Worm (Caenorhabditis elegans) whole organism, L4/young adult: ENCODE measurements around the gene bus-18.

Experiments used
- W03F9.2 ChIP-seq: fragments of 150-350 bp; optimal IDR thresholded peaks from 2 replicates; lab custom pipeline; 2014; ENCODE audit warnings: missing biosample characterization, missing genetic modification characterization
- dao-5 ChIP-seq: sonication (generic microtip); optimal IDR thresholded peaks from 2 replicates; lab custom pipeline; 2016; ENCODE audit warnings: missing genotype, missing genetic modification characterization, moderate library complexity, missing compliant biosample characterization
- him-1 ChIP-seq: sonication (generic microtip); optimal IDR thresholded peaks from 2 replicates; lab custom pipeline; 2016; ENCODE audit warnings: missing genotype, missing genetic modification reagents, missing genetic modification characterization, missing compliant biosample characterization

DNA sequence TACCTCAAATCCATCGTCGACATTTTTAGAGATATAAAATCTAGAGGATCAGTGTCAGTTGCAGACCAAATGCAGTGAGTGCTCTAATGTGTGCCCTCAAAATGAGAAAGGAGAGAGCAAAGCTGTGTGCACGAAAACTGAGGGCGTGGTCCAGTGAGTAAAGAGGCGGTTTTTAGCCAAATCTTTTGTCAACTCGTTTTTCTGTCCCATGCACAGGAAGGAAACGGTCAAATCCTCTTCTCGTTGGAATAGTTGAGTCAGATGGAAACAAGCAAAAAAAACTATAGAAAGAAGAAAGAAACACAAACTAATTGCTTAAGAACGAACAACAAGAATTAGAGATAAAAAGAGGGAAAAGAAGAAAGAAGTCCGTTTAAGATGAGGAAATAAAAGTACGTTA is 38.4 kb downstream of the bus-18 start, which contains the start of gene D2023.3:
- no peak for TF ChIP-seq him-1 (tag; lab: Kevin White, UChicago)
- TF ChIP-seq dao-5, result no peak
- no peak for TF ChIP-seq W03F9.2 (tag; lab: Kevin White, UChicago)
